Worm (Caenorhabditis elegans) whole organism, late embryonic: ENCODE results near the gene kreg-1.
"Not testable (repeated sequence)": the region's sequence is repeated elsewhere in the genome, so short reads cannot be mapped to it uniquely, and the experiment has no call there.

Experiments used
- F13H6.1 ChIP-seq: sonication (generic microtip); optimal IDR thresholded peaks from 2 replicates; lab custom pipeline; 2016; ENCODE audit warnings: missing genetic modification characterization, missing compliant biosample characterization
- K02D7.2 ChIP-seq: sonication (generic microtip); optimal IDR thresholded peaks from 2 replicates; lab custom pipeline; 2017; ENCODE audit warnings: mild to moderate bottlenecking, missing genetic modification characterization, missing compliant biosample characterization
- T23F11.4 ChIP-seq: fragments of 200-800 bp; sonication (Bioruptor generic); optimal IDR thresholded peaks from 2 replicates; lab custom pipeline; 2018; ENCODE audit warnings: mild to moderate bottlenecking, missing genetic modification characterization, missing compliant biosample characterization
- Y22D7AL.16 ChIP-seq: sonication (generic microtip); optimal IDR thresholded peaks from 2 replicates; lab custom pipeline; 2016; ENCODE audit warnings: missing genetic modification characterization, missing compliant biosample characterization
- ahr-1 ChIP-seq: sonication (generic microtip); optimal IDR thresholded peaks from 2 replicates; lab custom pipeline; 2016; ENCODE audit warnings: missing genetic modification characterization, missing compliant biosample characterization
- ama-1 ChIP-seq: fragments of 150-350 bp; optimal IDR thresholded peaks from 2 replicates; lab custom pipeline; 2014
- ceh-14 ChIP-seq: sonication (generic microtip); optimal IDR thresholded peaks from 2 replicates; lab custom pipeline; 2016; ENCODE audit warnings: missing genotype, missing genetic modification characterization, missing compliant biosample characterization
- ceh-18 ChIP-seq: sonication (generic microtip); optimal IDR thresholded peaks from 2 replicates; lab custom pipeline; 2016; ENCODE audit warnings: missing genetic modification characterization, missing compliant biosample characterization
- ceh-22 ChIP-seq: sonication (generic microtip); optimal IDR thresholded peaks from 2 replicates; lab custom pipeline; 2017; ENCODE audit warnings: missing biosample characterization, missing genetic modification characterization
- ceh-31 ChIP-seq: sonication (generic microtip); optimal IDR thresholded peaks from 2 replicates; lab custom pipeline; 2016; ENCODE audit warnings: missing genetic modification characterization, missing compliant biosample characterization
- ceh-34 ChIP-seq: sonication (generic microtip); optimal IDR thresholded peaks from 2 replicates; lab custom pipeline; 2016; ENCODE audit warnings: mild to moderate bottlenecking, missing genetic modification characterization, missing compliant biosample characterization
- ceh-45 ChIP-seq: fragments of 200-800 bp; sonication (Bioruptor generic); IDR thresholded peaks from 2 replicates; pipeline ENCODE4 v1.3.6; 2022; ENCODE audit warnings: missing genetic modification reagents, missing genetic modification characterization, missing compliant biosample characterization
- ceh-48 ChIP-seq: sonication (generic microtip); optimal IDR thresholded peaks from 2 replicates; lab custom pipeline; 2016; ENCODE audit warnings: missing genetic modification characterization, inconsistent platforms, missing compliant biosample characterization
- ceh-6 ChIP-seq: fragments of 200-800 bp; sonication (Bioruptor generic); optimal IDR thresholded peaks from 2 replicates; lab custom pipeline; 2018; ENCODE audit warnings: mild to moderate bottlenecking, missing genetic modification characterization, missing compliant biosample characterization
- dmd-4 ChIP-seq: sonication (generic microtip); optimal IDR thresholded peaks from 2 replicates; lab custom pipeline; 2016; ENCODE audit warnings: borderline replicate concordance, missing genetic modification characterization, missing compliant biosample characterization
- dve-1 ChIP-seq: sonication (generic microtip); optimal IDR thresholded peaks from 2 replicates; lab custom pipeline; 2017; ENCODE audit warnings: antibody characterized with exemption, mild to moderate bottlenecking, missing genetic modification characterization, missing compliant biosample characterization
- elt-2 ChIP-seq: sonication (generic microtip); optimal IDR thresholded peaks from 2 replicates; lab custom pipeline; 2016; ENCODE audit warnings: missing genetic modification reagents, missing genetic modification characterization, missing compliant biosample characterization
- fax-1 ChIP-seq: sonication (generic microtip); optimal IDR thresholded peaks from 2 replicates; lab custom pipeline; 2016; ENCODE audit warnings: missing genotype, missing genetic modification characterization, missing compliant biosample characterization
- fkh-10 ChIP-seq: fragments of 150-350 bp; optimal IDR thresholded peaks from 2 replicates; lab custom pipeline; 2014; ENCODE audit warnings: missing biosample characterization, missing genetic modification reagents, missing genetic modification characterization
- fkh-6 ChIP-seq: sonication (generic microtip); optimal IDR thresholded peaks from 2 replicates; lab custom pipeline; 2016; ENCODE audit warnings: missing genetic modification characterization, missing compliant biosample characterization
- gmeb-2 ChIP-seq: sonication (generic microtip); optimal IDR thresholded peaks from 2 replicates; lab custom pipeline; 2016; ENCODE audit warnings: missing genetic modification characterization, inconsistent platforms, missing compliant biosample characterization
- hlh-30 ChIP-seq: sonication (generic microtip); optimal IDR thresholded peaks from 2 replicates; lab custom pipeline; 2017; ENCODE audit warnings: antibody characterized with exemption, missing genetic modification characterization, missing compliant biosample characterization; ENCODE audit not compliant: insufficient read depth
- hlh-8 ChIP-seq: sonication (generic microtip); optimal IDR thresholded peaks from 2 replicates; lab custom pipeline; 2016; ENCODE audit warnings: missing genotype, missing genetic modification characterization, missing compliant biosample characterization
- lim-6 ChIP-seq: sonication (generic microtip); optimal IDR thresholded peaks from 2 replicates; lab custom pipeline; 2016; ENCODE audit warnings: missing genetic modification characterization, missing compliant biosample characterization
- lin-11 ChIP-seq: fragments of 200-800 bp; sonication (Bioruptor generic); optimal IDR thresholded peaks from 2 replicates; lab custom pipeline; 2018; ENCODE audit warnings: mild to moderate bottlenecking, missing genetic modification characterization, missing compliant biosample characterization
- nfya-1 ChIP-seq: sonication (generic microtip); optimal IDR thresholded peaks from 2 replicates; lab custom pipeline; 2017; ENCODE audit warnings: missing genetic modification characterization, mild to moderate bottlenecking, missing compliant biosample characterization, antibody characterized with exemption, moderate library complexity
- nhr-11 ChIP-seq: fragments of 150-350 bp; optimal IDR thresholded peaks from 2 replicates; lab custom pipeline; 2014; ENCODE audit warnings: missing biosample characterization, missing genetic modification characterization
- pag-3 ChIP-seq: sonication (generic microtip); optimal IDR thresholded peaks from 2 replicates; lab custom pipeline; 2016; ENCODE audit warnings: missing compliant biosample characterization, missing genetic modification characterization, borderline replicate concordance
- pat-9 ChIP-seq: fragments of 200-800 bp; sonication (Bioruptor generic); optimal IDR thresholded peaks from 2 replicates; lab custom pipeline; 2018; ENCODE audit warnings: mild to moderate bottlenecking, missing genetic modification characterization, moderate library complexity, missing compliant biosample characterization
- pha-2 ChIP-seq: sonication (generic microtip); optimal IDR thresholded peaks from 2 replicates; lab custom pipeline; 2017; ENCODE audit warnings: mild to moderate bottlenecking, missing genetic modification characterization, missing compliant biosample characterization
- pha-4 ChIP-seq: fragments of 150-350 bp; optimal IDR thresholded peaks from 2 replicates; lab custom pipeline; 2018; ENCODE audit warnings: missing biosample characterization, missing genetic modification reagents, missing genetic modification characterization
- pqm-1 ChIP-seq: sonication (generic microtip); optimal IDR thresholded peaks from 2 replicates; lab custom pipeline; 2016; ENCODE audit warnings: missing genetic modification characterization, missing compliant biosample characterization
- pros-1 ChIP-seq: fragments of 150-350 bp; optimal IDR thresholded peaks from 2 replicates; lab custom pipeline; 2014; ENCODE audit warnings: missing biosample characterization, missing genetic modification reagents, missing genetic modification characterization
- ref-2 ChIP-seq: sonication (generic microtip); optimal IDR thresholded peaks from 2 replicates; lab custom pipeline; 2016; ENCODE audit warnings: missing genetic modification characterization, missing compliant biosample characterization
- rnt-1 ChIP-seq: sonication (generic microtip); optimal IDR thresholded peaks from 2 replicates; lab custom pipeline; 2016; ENCODE audit warnings: missing genetic modification characterization, missing compliant biosample characterization
- sox-2 ChIP-seq: fragments of 200-800 bp; sonication (Bioruptor generic); IDR thresholded peaks from 2 replicates; pipeline ENCODE4 v1.3.6; 2022; ENCODE audit warnings: missing genetic modification reagents, missing genetic modification characterization, missing compliant biosample characterization
- syd-9 ChIP-seq: sonication (generic microtip); optimal IDR thresholded peaks from 2 replicates; lab custom pipeline; 2016; ENCODE audit warnings: mild to moderate bottlenecking, missing genetic modification characterization, moderate library complexity, missing compliant biosample characterization
- tbx-2 ChIP-seq: sonication (generic microtip); optimal IDR thresholded peaks from 2 replicates; lab custom pipeline; 2016; ENCODE audit warnings: missing genetic modification characterization, missing compliant biosample characterization
- tbx-7 ChIP-seq: sonication (generic microtip); optimal IDR thresholded peaks from 2 replicates; lab custom pipeline; 2016; ENCODE audit warnings: missing genotype, missing genetic modification characterization, missing compliant biosample characterization
- unc-3 ChIP-seq, 2 experiments: fragments of 200-800 bp in 1 of 2; sonication (Bioruptor generic) in 1 of 2; sonication (generic microtip) in 1 of 2; conservative IDR thresholded peaks in 1 of 2; optimal IDR thresholded peaks in 1 of 2; 2 replicates each; pipeline versions ENCODE4 v1.3.6 to Lab custom; 2016 to 2022; ENCODE audit warnings: missing compliant biosample characterization in 2 of 2, missing genetic modification characterization in 2 of 2, missing genetic modification reagents in 1 of 2
- unc-42 ChIP-seq: sonication (generic microtip); optimal IDR thresholded peaks from 2 replicates; lab custom pipeline; 2016; ENCODE audit warnings: missing genotype, missing genetic modification characterization, missing compliant biosample characterization
- unc-86 ChIP-seq: sonication (generic microtip); optimal IDR thresholded peaks from 2 replicates; lab custom pipeline; 2016; ENCODE audit warnings: missing genetic modification characterization, missing compliant biosample characterization
- zip-5 ChIP-seq: sonication (generic microtip); optimal IDR thresholded peaks from 2 replicates; lab custom pipeline; 2016; ENCODE audit warnings: missing genetic modification characterization, missing compliant biosample characterization

Gene kreg-1

ce11 chrX:8723840-8724239 is 14.3 kb downstream of the kreg-1 start:
- peak; percentile 43 for TF ChIP-seq tbx-2
- TF ChIP-seq ceh-48 (tag; lab: Kevin White, UChicago), result no peak
- TF ChIP-seq K02D7.2, result no peak
- no peak for TF ChIP-seq fax-1 (tag; lab: Kevin White, UChicago)
- no peak for TF ChIP-seq dmd-4
- TF ChIP-seq F13H6.1, result no peak
- no peak for TF ChIP-seq unc-42 (tag; lab: Kevin White, UChicago)
- TF ChIP-seq pat-9, result peak; percentile 40
- peak; percentile 97 for TF ChIP-seq ceh-18 (tag; lab: Kevin White, UChicago)
- TF ChIP-seq pha-2 (tag; lab: Kevin White, UChicago), result no peak
- no peak for TF ChIP-seq lim-6 (tag; lab: Kevin White, UChicago)
- no peak for TF ChIP-seq ahr-1 (tag; lab: Kevin White, UChicago)
- TF ChIP-seq hlh-30 (tag; lab: Kevin White, UChicago), result no peak
- no peak for TF ChIP-seq lin-11 (tag; lab: Kevin White, UChicago)
- no peak for TF ChIP-seq sox-2 (GFP tag; lab: Robert Waterston, UW)
- TF ChIP-seq nfya-1 (tag; lab: Kevin White, UChicago), result peak; percentile 25
- TF ChIP-seq ceh-22, result no peak
- peak; percentile 17 for TF ChIP-seq hlh-8 (tag; lab: Kevin White, UChicago)
- TF ChIP-seq zip-5 (tag; lab: Kevin White, UChicago), result no peak
- TF ChIP-seq ceh-31 (tag; lab: Kevin White, UChicago), result no peak
- TF ChIP-seq ama-1 (lab: Kevin White, UChicago), result no peak
- no peak for TF ChIP-seq pag-3 (tag; lab: Kevin White, UChicago)
- no peak for TF ChIP-seq unc-86 (tag; lab: Kevin White, UChicago)
- no peak for TF ChIP-seq tbx-7
- peak; percentile 90 for TF ChIP-seq rnt-1 (tag; lab: Kevin White, UChicago)
- TF ChIP-seq pros-1 (tag; lab: Kevin White, UChicago), result no peak
- no peak for TF ChIP-seq unc-3 (GFP tag; conservative IDR thresholded peaks at IDR 0.05; lab: Robert Waterston, UW)
- no peak for TF ChIP-seq unc-3 (tag; optimal IDR thresholded peaks at IDR 0.05; lab: Kevin White, UChicago)
- TF ChIP-seq T23F11.4 (GFP tag; lab: Kevin White, UChicago), result no peak
- TF ChIP-seq syd-9 (tag; lab: Kevin White, UChicago), result peak; percentile 2
- no peak for TF ChIP-seq dve-1 (tag; lab: Kevin White, UChicago)
- no peak for TF ChIP-seq pqm-1 (tag; lab: Kevin White, UChicago)
- peak; percentile 32 for TF ChIP-seq ceh-34 (tag; lab: Kevin White, UChicago)
- TF ChIP-seq, all 69 proteins: peak for 8

- TF ChIP-seq elt-2 (tag; lab: Kevin White, UChicago), result no peak
- TF ChIP-seq ceh-18 (tag; lab: Kevin White, UChicago), result peak; percentile 13
Measured at ce11 chrX:8727306-8727705, 17.7 kb downstream of the kreg-1 start, which contains the start of gene EGAP4.1. TSS of gene EGAP4.1 (minus strand) at chrX:8727406.

ce11 chrX:8731822-8732221 is 22.3 kb downstream of the kreg-1 start, which contains the start of gene M02D8.6:
TSS of gene M02D8.6 (minus strand) at chrX:8731922.
- not testable (repeated sequence) for TF ChIP-seq Y22D7AL.16 (tag; lab: Kevin White, UChicago); pat-9; unc-86 (tag; lab: Kevin White, UChicago)
- TF ChIP-seq, all 69 proteins: peak for 0; not testable (repeated sequence) for 69

DNA sequence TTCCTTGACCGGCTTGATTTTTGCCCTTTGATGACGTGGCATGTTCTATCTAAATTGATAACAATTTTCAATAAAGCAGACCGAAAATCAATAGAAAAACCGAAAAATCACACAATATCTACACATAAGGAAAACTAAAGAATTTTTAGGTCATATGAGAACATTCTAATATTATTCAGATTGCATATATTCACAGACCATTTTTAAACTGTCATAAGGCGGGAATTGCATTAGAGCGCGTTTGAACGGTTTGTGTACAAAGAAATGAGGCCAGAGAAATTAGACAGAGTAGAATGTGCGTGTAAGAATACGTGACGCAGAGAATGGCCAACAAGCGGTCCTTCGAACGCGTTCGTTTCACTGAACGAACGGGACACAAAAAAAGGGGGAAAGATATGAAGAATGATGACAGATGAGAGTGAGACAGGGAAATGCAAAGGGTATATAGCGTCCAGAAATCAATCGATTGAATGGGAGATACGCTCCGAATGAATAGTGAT is 27.5 kb downstream of the kreg-1 start, which contains the start of gene M02D8.3:
Gene M02D8.3, minus strand, starts transcription at position 51 of the 500 bp plus-strand sequence.
- no peak for TF ChIP-seq fkh-10 (GFP tag; lab: Kevin White, UChicago)
- no peak for TF ChIP-seq sox-2 (GFP tag; lab: Robert Waterston, UW)
- no peak for TF ChIP-seq ceh-6 (GFP tag; lab: Kevin White, UChicago)
- TF ChIP-seq lin-11 (tag; lab: Kevin White, UChicago), result no peak
- no peak for TF ChIP-seq ceh-14 (tag; lab: Kevin White, UChicago)
- TF ChIP-seq ama-1 (lab: Kevin White, UChicago), result no peak
- peak; percentile 84 for TF ChIP-seq hlh-30 (tag; lab: Kevin White, UChicago)
- TF ChIP-seq pat-9, result no peak
- TF ChIP-seq ref-2 (tag; lab: Kevin White, UChicago), result peak; percentile 60
- TF ChIP-seq tbx-2, result no peak
- TF ChIP-seq ceh-18 (tag; lab: Kevin White, UChicago), result no peak
- peak; percentile 2 for TF ChIP-seq unc-42 (tag; lab: Kevin White, UChicago)
- peak; percentile 7 for TF ChIP-seq elt-2 (tag; lab: Kevin White, UChicago)
- peak; percentile 53 for TF ChIP-seq unc-86 (tag; lab: Kevin White, UChicago)
- TF ChIP-seq fax-1 (tag; lab: Kevin White, UChicago), result no peak
- TF ChIP-seq dmd-4, result no peak
- TF ChIP-seq ceh-31 (tag; lab: Kevin White, UChicago), result peak; percentile 50
- TF ChIP-seq gmeb-2 (tag; lab: Kevin White, UChicago), result no peak
- TF ChIP-seq ceh-45 (GFP tag; lab: Robert Waterston, UW), result no peak
- TF ChIP-seq F13H6.1, result no peak
- TF ChIP-seq ceh-34 (tag; lab: Kevin White, UChicago), result peak; percentile 8
- TF ChIP-seq unc-3 (GFP tag; conservative IDR thresholded peaks at IDR 0.05; lab: Robert Waterston, UW), result no peak
- TF ChIP-seq unc-3 (tag; optimal IDR thresholded peaks at IDR 0.05; lab: Kevin White, UChicago), result no peak
- no peak for TF ChIP-seq nhr-11 (tag; lab: Kevin White, UChicago)
- TF ChIP-seq pha-4 (tag; lab: Kevin White, UChicago), result peak; percentile 22
- TF ChIP-seq fkh-6 (tag; lab: Kevin White, UChicago), result no peak
- TF ChIP-seq nfya-1 (tag; lab: Kevin White, UChicago), result peak; percentile 55
